Fruit fly (Drosophila melanogaster) whole organism, prepupa: ENCODE data around the gene CG32235.

ENCODE experiments used
- CG11762 ChIP-seq: fragments of 200-800 bp; sonication (Bioruptor generic); optimal IDR thresholded peaks from 3 replicates; lab custom pipeline; 2016; ENCODE audit warnings: missing biosample characterization, missing genetic modification characterization; ENCODE audit not compliant: insufficient read depth
- CG16779 ChIP-seq: fragments of 200-800 bp; sonication (Bioruptor generic); optimal IDR thresholded peaks from 3 replicates; lab custom pipeline; 2017; ENCODE audit warnings: missing biosample characterization, mild to moderate bottlenecking, missing genetic modification characterization
- CG32006 ChIP-seq: fragments of 200-800 bp; sonication (Bioruptor generic); optimal IDR thresholded peaks from 3 replicates; lab custom pipeline; 2017; ENCODE audit warnings: missing biosample characterization, mild to moderate bottlenecking, missing genetic modification characterization
- CG3919 ChIP-seq: fragments of 200-800 bp; sonication (Bioruptor generic); optimal IDR thresholded peaks from 3 replicates; lab custom pipeline; 2016; ENCODE audit warnings: missing biosample characterization, missing genetic modification characterization
- CG9139 ChIP-seq: fragments of 200-800 bp; sonication (Bioruptor generic); optimal IDR thresholded peaks from 3 replicates; lab custom pipeline; 2017; ENCODE audit warnings: missing biosample characterization, mild to moderate bottlenecking, missing genetic modification characterization
- Eip75B ChIP-seq: fragments of 200-800 bp; sonication (Bioruptor generic); optimal IDR thresholded peaks from 3 replicates; lab custom pipeline; 2016; ENCODE audit warnings: missing biosample characterization, missing genetic modification characterization
- Eip93F ChIP-seq: fragments of 200-800 bp; sonication (Bioruptor generic); optimal IDR thresholded peaks from 2 replicates; lab custom pipeline; 2016; ENCODE audit warnings: missing biosample characterization, mild to moderate bottlenecking, missing genetic modification characterization
- Gug ChIP-seq: fragments of 200-800 bp; sonication (Bioruptor generic); IDR thresholded peaks from 2 replicates; pipeline ENCODE4 v1.3.6; 2022; ENCODE audit warnings: missing biosample characterization, missing genetic modification characterization
- Lpt ChIP-seq: fragments of 200-800 bp; sonication (Bioruptor generic); optimal IDR thresholded peaks from 3 replicates; lab custom pipeline; 2016; ENCODE audit warnings: missing biosample characterization, missing genetic modification characterization
- OdsH ChIP-seq: fragments of 200-800 bp; sonication (Bioruptor generic); optimal IDR thresholded peaks from 3 replicates; lab custom pipeline; 2016; ENCODE audit warnings: missing biosample characterization, missing genetic modification characterization
- Sox14 ChIP-seq: fragments of 200-800 bp; sonication (Bioruptor generic); optimal IDR thresholded peaks from 3 replicates; lab custom pipeline; 2016; ENCODE audit warnings: missing biosample characterization, missing genetic modification characterization
- acj6 ChIP-seq: fragments of 200-800 bp; sonication (Bioruptor generic); optimal IDR thresholded peaks from 3 replicates; lab custom pipeline; 2016; ENCODE audit warnings: missing biosample characterization, missing genetic modification characterization
- lz ChIP-seq: fragments of 200-800 bp; sonication (Bioruptor generic); optimal IDR thresholded peaks from 3 replicates; lab custom pipeline; 2016; ENCODE audit warnings: missing biosample characterization, missing genetic modification characterization
- svp ChIP-seq: fragments of 200-800 bp; sonication (Bioruptor generic); peaks from one replicate; lab custom pipeline; 2016; ENCODE audit warnings: missing biosample characterization, missing genetic modification characterization

DNA sequence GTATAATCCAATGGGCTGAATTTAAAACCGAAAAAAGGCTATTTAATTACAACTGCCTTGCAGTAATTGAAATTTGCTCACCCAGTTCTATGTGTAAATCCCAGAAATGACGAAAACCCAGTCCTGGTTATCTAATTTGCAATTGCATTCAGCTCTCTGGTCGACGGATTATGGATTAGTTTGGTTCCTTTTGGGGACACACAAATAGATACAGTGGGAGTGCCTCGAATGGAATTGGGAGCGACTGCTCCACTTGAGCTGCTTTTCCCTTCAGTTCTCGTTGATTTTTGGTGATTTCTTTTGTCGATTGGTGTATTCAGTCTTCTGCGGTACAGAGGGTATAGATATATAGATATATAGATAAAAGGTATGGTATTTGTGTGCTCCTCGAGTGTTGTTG, 26.8 kb downstream of the CG32235 start, which contains the start of gene CG13708:
- TF ChIP-seq acj6 (GFP tag; lab: Kevin White, UChicago): no peak
- TF ChIP-seq CG9139 (GFP tag; lab: Kevin White, UChicago): no peak
- no peak for TF ChIP-seq CG3919
- no peak for TF ChIP-seq svp (GFP tag; lab: Kevin White, UChicago)
- TF ChIP-seq Eip75B (GFP tag; lab: Kevin White, UChicago): no peak
- no peak for TF ChIP-seq Eip93F (GFP tag; lab: Kevin White, UChicago)
- no peak for TF ChIP-seq lz (GFP tag; lab: Kevin White, UChicago)
- no peak for TF ChIP-seq CG11762
- TF ChIP-seq OdsH (GFP tag; lab: Kevin White, UChicago): no peak
- no peak for TF ChIP-seq Lpt
- no peak for TF ChIP-seq Gug (GFP tag; lab: Robert Waterston, UW)
- no peak for TF ChIP-seq Sox14 (GFP tag; lab: Kevin White, UChicago)
- no peak for TF ChIP-seq CG32006 (GFP tag; lab: Kevin White, UChicago)
- no peak for TF ChIP-seq CG16779
